Worm (Caenorhabditis elegans) whole organism, L3 larva: Measurements from ENCODE around the gene fbxa-218.

Source experiments
- R02D3.7 ChIP-seq: fragments of 150-350 bp; optimal IDR thresholded peaks from 2 replicates; lab custom pipeline; 2014; ENCODE audit warnings: missing biosample characterization, missing genetic modification characterization
- ZK546.5 ChIP-seq: sonication (generic microtip); optimal IDR thresholded peaks from 2 replicates; lab custom pipeline; 2017; ENCODE audit warnings: missing biosample characterization, missing genetic modification characterization
- aly-2 ChIP-seq: fragments of 150-350 bp; optimal IDR thresholded peaks from 2 replicates; lab custom pipeline; 2014; ENCODE audit warnings: missing biosample characterization, missing genetic modification characterization
- ama-1 ChIP-seq: fragments of 150-350 bp; optimal IDR thresholded peaks from 2 replicates; lab custom pipeline; 2018
- ceh-16 ChIP-seq: sonication (generic microtip); optimal IDR thresholded peaks from 2 replicates; lab custom pipeline; 2017; ENCODE audit warnings: missing biosample characterization, missing genetic modification characterization
- ceh-28 ChIP-seq: fragments of 150-350 bp; optimal IDR thresholded peaks from 2 replicates; lab custom pipeline; 2014; ENCODE audit warnings: missing biosample characterization, missing genetic modification reagents, missing genetic modification characterization
- ceh-82 ChIP-seq: fragments of 150-350 bp; optimal IDR thresholded peaks from 2 replicates; lab custom pipeline; 2014; ENCODE audit warnings: missing biosample characterization, missing genetic modification characterization
- ceh-9 ChIP-seq: sonication (generic microtip); optimal IDR thresholded peaks from 2 replicates; lab custom pipeline; 2018; ENCODE audit warnings: missing biosample characterization, missing genetic modification characterization
- daf-12 ChIP-seq: fragments of 150-350 bp; optimal IDR thresholded peaks from 2 replicates; lab custom pipeline; 2014; ENCODE audit warnings: missing biosample characterization, missing genetic modification reagents, missing genetic modification characterization
- egl-27 ChIP-seq: sonication (generic microtip); optimal IDR thresholded peaks from 4 replicates; lab custom pipeline; 2017; ENCODE audit warnings: missing biosample characterization, missing genetic modification reagents, missing genetic modification characterization
- egl-5 ChIP-seq: fragments of 150-350 bp; optimal IDR thresholded peaks from 2 replicates; lab custom pipeline; 2017; ENCODE audit warnings: missing biosample characterization, missing genetic modification reagents, missing genetic modification characterization, inconsistent platforms
- elt-1 ChIP-seq: fragments of 150-350 bp; optimal IDR thresholded peaks from 2 replicates; lab custom pipeline; 2014; ENCODE audit warnings: missing biosample characterization, missing genetic modification characterization
- elt-2 ChIP-seq: sonication (generic microtip); optimal IDR thresholded peaks from 2 replicates; lab custom pipeline; 2016; ENCODE audit warnings: missing genetic modification reagents, mild to moderate bottlenecking, missing genetic modification characterization, missing compliant biosample characterization
- elt-3 ChIP-seq, 3 experiments: fragments of 150-350 bp in 1 of 3; sonication (generic microtip) in 2 of 3; optimal IDR thresholded peaks; 2 replicates in 2 of 3; 4 replicates in 1 of 3; lab custom pipeline; 2014 to 2017; ENCODE audit warnings: missing biosample characterization in 3 of 3, missing genetic modification characterization in 3 of 3
- eor-1 ChIP-seq, 2 experiments: fragments of 150-350 bp; optimal IDR thresholded peaks; 2 replicates each; lab custom pipeline; 2014 to 2018; ENCODE audit warnings: missing biosample characterization in 2 of 2, missing genetic modification characterization in 2 of 2
- fkh-10 ChIP-seq: sonication (generic microtip); optimal IDR thresholded peaks from 2 replicates; lab custom pipeline; 2017; ENCODE audit warnings: missing biosample characterization, missing genetic modification reagents, missing genetic modification characterization
- fkh-2 ChIP-seq: fragments of 150-350 bp; optimal IDR thresholded peaks from 2 replicates; lab custom pipeline; 2014; ENCODE audit warnings: missing biosample characterization, missing genetic modification reagents, missing genetic modification characterization
- hmg-11 ChIP-seq: sonication (generic microtip); optimal IDR thresholded peaks from 2 replicates; lab custom pipeline; 2016; ENCODE audit warnings: missing genetic modification characterization, missing compliant biosample characterization
- jun-1 ChIP-seq: fragments of 150-350 bp; optimal IDR thresholded peaks from 2 replicates; lab custom pipeline; 2014; ENCODE audit warnings: missing biosample characterization, missing genetic modification reagents, missing genetic modification characterization
- lsy-12 ChIP-seq: sonication (generic microtip); optimal IDR thresholded peaks from 2 replicates; lab custom pipeline; 2016; ENCODE audit warnings: mild to moderate bottlenecking, missing genetic modification characterization, missing compliant biosample characterization
- mdl-1 ChIP-seq: fragments of 150-350 bp; optimal IDR thresholded peaks from 2 replicates; lab custom pipeline; 2014; ENCODE audit warnings: missing biosample characterization, missing genetic modification characterization
- mml-1 ChIP-seq: fragments of 150-350 bp; sonication (generic microtip); optimal IDR thresholded peaks from 3 replicates; lab custom pipeline; 2014; ENCODE audit warnings: missing biosample characterization, missing genetic modification characterization
- nfya-1 ChIP-seq: sonication (generic microtip); optimal IDR thresholded peaks from 2 replicates; lab custom pipeline; 2017; ENCODE audit warnings: missing genetic modification characterization, mild to moderate bottlenecking, missing compliant biosample characterization, antibody characterized with exemption, moderate library complexity; ENCODE audit not compliant: insufficient read depth
- nhr-11 ChIP-seq: fragments of 150-350 bp; optimal IDR thresholded peaks from 2 replicates; lab custom pipeline; 2014; ENCODE audit warnings: missing biosample characterization, missing genetic modification characterization
- nhr-12 ChIP-seq: fragments of 150-350 bp; optimal IDR thresholded peaks from 2 replicates; lab custom pipeline; 2014; ENCODE audit warnings: missing biosample characterization, missing genetic modification characterization
- nhr-237 ChIP-seq: fragments of 150-350 bp; optimal IDR thresholded peaks from 2 replicates; lab custom pipeline; 2014; ENCODE audit warnings: missing biosample characterization, missing genetic modification characterization
- nhr-25 ChIP-seq: sonication (generic microtip); optimal IDR thresholded peaks from 2 replicates; lab custom pipeline; 2017; ENCODE audit warnings: missing biosample characterization, missing genetic modification characterization
- nhr-28 ChIP-seq: fragments of 150-350 bp; optimal IDR thresholded peaks from 2 replicates; lab custom pipeline; 2014; ENCODE audit warnings: missing biosample characterization, missing genetic modification characterization
- nhr-43 ChIP-seq: sonication (generic microtip); optimal IDR thresholded peaks from 2 replicates; lab custom pipeline; 2016; ENCODE audit warnings: mild to moderate bottlenecking, missing genetic modification characterization, missing compliant biosample characterization; ENCODE audit not compliant: poor library complexity, severe bottlenecking
- nhr-67 ChIP-seq: fragments of 150-350 bp; optimal IDR thresholded peaks from 2 replicates; lab custom pipeline; 2014; ENCODE audit warnings: missing biosample characterization, missing genetic modification characterization
- nhr-76 ChIP-seq: fragments of 150-350 bp; sonication (generic microtip); optimal IDR thresholded peaks from 5 replicates; lab custom pipeline; 2014; ENCODE audit warnings: missing biosample characterization, missing genetic modification characterization
- nhr-77 ChIP-seq: fragments of 150-350 bp; optimal IDR thresholded peaks from 2 replicates; lab custom pipeline; 2014; ENCODE audit warnings: missing biosample characterization, missing genetic modification characterization
- pha-4 ChIP-seq: fragments of 150-350 bp; optimal IDR thresholded peaks from 2 replicates; lab custom pipeline; 2014; ENCODE audit warnings: missing biosample characterization, missing genetic modification reagents, missing genetic modification characterization
- pqm-1 ChIP-seq: fragments of 150-350 bp; optimal IDR thresholded peaks from 2 replicates; lab custom pipeline; 2017; ENCODE audit warnings: missing biosample characterization, missing genetic modification characterization, inconsistent platforms
- sea-2 ChIP-seq: fragments of 150-350 bp; sonication (generic microtip); optimal IDR thresholded peaks from 4 replicates; lab custom pipeline; 2014; ENCODE audit warnings: missing biosample characterization, missing genetic modification reagents, missing genetic modification characterization
- skn-1 ChIP-seq: fragments of 150-350 bp; optimal IDR thresholded peaks from 2 replicates; lab custom pipeline; 2014; ENCODE audit warnings: missing biosample characterization, missing genetic modification characterization
- tbx-2 ChIP-seq: sonication (generic microtip); optimal IDR thresholded peaks from 2 replicates; lab custom pipeline; 2016; ENCODE audit warnings: mild to moderate bottlenecking, missing genetic modification characterization, missing compliant biosample characterization
- unc-39 ChIP-seq: sonication (generic microtip); optimal IDR thresholded peaks from 4 replicates; lab custom pipeline; 2017; ENCODE audit warnings: missing biosample characterization, missing genetic modification characterization
- unc-62 ChIP-seq: fragments of 150-350 bp; sonication (generic microtip); optimal IDR thresholded peaks from 4 replicates; lab custom pipeline; 2014; ENCODE audit warnings: missing biosample characterization, missing genetic modification reagents, missing genetic modification characterization
- zag-1 ChIP-seq: fragments of 150-350 bp; optimal IDR thresholded peaks from 2 replicates; lab custom pipeline; 2014; ENCODE audit warnings: missing biosample characterization, missing genetic modification characterization
- ztf-11 ChIP-seq: fragments of 150-350 bp; optimal IDR thresholded peaks from 2 replicates; lab custom pipeline; 2014; ENCODE audit warnings: missing biosample characterization, missing genetic modification characterization
- ztf-4 ChIP-seq: fragments of 150-350 bp; optimal IDR thresholded peaks from 2 replicates; lab custom pipeline; 2014; ENCODE audit warnings: missing biosample characterization, missing genetic modification characterization

fbxa-218 gene

ce11 chrIII:12411059-12411458 lies 25.3 kb upstream of the fbxa-218 start:
- TF ChIP-seq elt-3 (tag; optimal IDR thresholded peaks at IDR 0.05; lab: Kevin White, UChicago) (no peak), unc-62 (GFP tag; lab: Kevin White, UChicago) (no peak), ceh-28 (peak; percentile 97), nhr-28 (no peak), hmg-11 (no peak), tbx-2 (tag; lab: Kevin White, UChicago) (no peak), eor-1 (tag; optimal IDR thresholded peaks at IDR 0.05; lab: Kevin White, UChicago) (no peak), ztf-4 (tag; lab: Kevin White, UChicago) (no peak), mml-1 (tag; lab: Kevin White, UChicago) (no peak)
- TF ChIP-seq, all 47 proteins: peak for 1

DNA sequence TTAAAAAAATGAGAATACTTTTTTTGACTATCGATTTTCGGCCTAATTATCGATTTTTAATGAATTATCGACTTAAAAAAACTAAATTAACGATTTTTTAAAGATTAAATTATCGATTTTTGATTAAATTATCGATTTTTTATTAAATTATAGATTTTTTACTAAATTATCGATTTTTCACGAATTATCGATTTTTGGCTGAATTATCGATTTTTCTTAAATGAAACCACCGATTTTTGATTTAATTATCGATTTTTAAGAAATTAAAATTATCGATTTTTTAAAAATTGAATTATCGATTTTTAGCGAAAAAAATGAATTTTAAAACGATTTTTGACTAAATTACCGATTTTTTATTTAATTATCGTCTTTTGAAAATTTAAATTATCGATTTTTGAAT lies 24.6 kb upstream of the fbxa-218 start:
- TF ChIP-seq ceh-28 (peak; percentile 98), pha-4 (no peak), hmg-11 (no peak)

DNA sequence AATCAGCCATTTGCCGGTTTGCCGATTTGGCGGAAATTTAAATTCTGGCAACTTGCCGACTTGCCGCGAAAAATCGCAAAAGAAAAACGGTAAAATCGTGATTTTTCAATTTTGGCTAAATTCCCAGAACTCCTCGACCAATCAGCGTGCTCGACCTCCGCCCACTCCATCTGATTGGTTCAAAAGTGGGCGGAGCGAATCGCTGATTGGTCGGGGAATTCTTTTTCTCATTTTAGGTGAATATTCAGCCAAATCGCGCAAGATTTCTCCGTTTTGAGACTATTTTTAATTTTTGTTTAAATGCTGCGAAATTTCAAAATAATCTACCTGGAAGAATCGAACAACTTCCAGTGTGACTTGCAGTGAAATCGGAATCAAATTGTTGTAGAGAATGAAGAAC lies 21.8 kb upstream of the fbxa-218 start:
- TF ChIP-seq nhr-77 (tag; lab: Kevin White, UChicago) (no peak), hmg-11 (no peak), ceh-82 (no peak), nfya-1 (tag; lab: Kevin White, UChicago) (peak; percentile 91), ZK546.5 (tag; lab: Kevin White, UChicago) (no peak)

- TF ChIP-seq elt-2 (tag; lab: Kevin White, UChicago) (no peak), nfya-1 (tag; lab: Kevin White, UChicago) (peak; percentile 93), ZK546.5 (tag; lab: Kevin White, UChicago) (no peak)
Measured at ce11 chrIII:12420256-12420655, 16.1 kb upstream of the fbxa-218 start.

DNA sequence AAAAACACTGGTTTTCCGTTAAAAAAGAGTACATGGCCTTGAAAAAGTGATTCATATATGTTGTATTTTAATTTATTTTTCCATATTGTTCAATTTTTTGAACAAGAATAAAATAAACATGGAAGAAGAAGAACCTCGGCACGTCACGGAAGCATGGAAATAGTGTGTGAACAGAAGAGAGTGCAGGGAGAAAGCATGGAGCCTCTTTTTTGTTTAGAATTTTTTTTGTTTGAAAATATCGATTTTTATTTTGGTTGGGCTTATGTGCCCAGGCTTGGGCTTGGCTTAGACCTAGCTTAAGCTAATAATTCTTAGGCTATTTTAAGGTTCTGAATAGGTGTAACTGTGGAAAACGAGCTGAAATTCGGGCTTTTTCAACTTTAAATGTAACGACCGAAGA lies 14.6 kb upstream of the fbxa-218 start, which contains the start of gene tat-1:
TSS of gene tat-1 (minus strand) at position 11 of the 400 bp plus-strand sequence.
- TF ChIP-seq lsy-12 (tag; lab: Kevin White, UChicago) (no peak), ceh-28 (peak; percentile 53), hmg-11 (peak; percentile 58)

DNA sequence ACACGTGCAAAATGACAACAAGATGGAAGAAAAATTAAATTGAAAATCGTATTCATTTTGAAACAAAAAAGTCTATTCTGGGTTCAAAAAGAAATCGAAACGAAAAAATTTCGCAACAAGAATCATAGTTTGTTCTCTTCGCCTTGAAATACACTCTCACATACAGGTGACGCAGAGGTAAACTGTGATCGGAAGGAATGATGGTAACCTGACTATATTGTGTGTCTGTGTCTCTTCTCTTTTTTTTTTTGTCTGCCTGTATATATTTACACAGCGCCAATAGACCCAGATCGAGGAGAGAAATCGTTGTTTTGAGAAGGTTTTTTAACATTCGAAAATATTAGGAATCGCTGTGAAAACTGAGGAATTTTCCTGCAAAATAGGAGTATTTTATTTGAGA lies 12.2 kb upstream of the fbxa-218 start:
- TF ChIP-seq lsy-12 (tag; lab: Kevin White, UChicago) (no peak), hmg-11 (peak; percentile 39), nhr-11 (tag; lab: Kevin White, UChicago) (no peak), nhr-77 (tag; lab: Kevin White, UChicago) (no peak), tbx-2 (tag; lab: Kevin White, UChicago) (no peak), nhr-67 (tag; lab: Kevin White, UChicago) (no peak), elt-3 (tag; optimal IDR thresholded peaks at IDR 0.05; lab: Kevin White, UChicago) (no peak), elt-2 (tag; lab: Kevin White, UChicago) (peak; percentile 30), fkh-10 (GFP tag; lab: Kevin White, UChicago) (no peak), ceh-9 (tag; lab: Kevin White, UChicago) (no peak), ztf-4 (tag; lab: Kevin White, UChicago) (no peak), skn-1 (no peak), nhr-76 (tag; lab: Kevin White, UChicago) (no peak), nhr-12 (no peak), nhr-43 (no peak), pha-4 (peak; percentile 97), nhr-237 (tag; lab: Kevin White, UChicago) (no peak), aly-2 (no peak), egl-27 (tag; lab: Kevin White, UChicago) (no peak), mdl-1 (tag; lab: Kevin White, UChicago) (no peak), mml-1 (tag; lab: Kevin White, UChicago) (no peak), egl-5 (tag; lab: Kevin White, UChicago) (no peak), zag-1 (tag; lab: Kevin White, UChicago) (no peak), elt-1 (no peak), fkh-2 (tag; lab: Kevin White, UChicago) (no peak), daf-12 (tag; lab: Kevin White, UChicago) (no peak), jun-1 (tag; lab: Kevin White, UChicago) (peak; percentile 67), pqm-1 (tag; lab: Kevin White, UChicago) (no peak), nfya-1 (tag; lab: Kevin White, UChicago) (peak; percentile 15), eor-1 (tag; optimal IDR thresholded peaks at IDR 0.05; lab: Kevin White, UChicago) (no peak), unc-39 (tag; lab: Kevin White, UChicago) (no peak), ztf-11 (tag; lab: Kevin White, UChicago) (no peak), ceh-16 (tag; lab: Kevin White, UChicago) (no peak), R02D3.7 (no peak), sea-2 (GFP tag; lab: Kevin White, UChicago) (no peak), unc-62 (GFP tag; lab: Kevin White, UChicago) (no peak), ama-1 (lab: Kevin White, UChicago) (no peak), ZK546.5 (tag; lab: Kevin White, UChicago) (no peak), nhr-25 (tag; lab: Kevin White, UChicago) (peak; percentile 52), nhr-28 (no peak)
